Worm (Caenorhabditis elegans) whole organism, L4 larva: ENCODE data around the gene F12F6.7.

Experiments used
- F10B5.3 ChIP-seq: sonication (generic microtip); optimal IDR thresholded peaks from 2 replicates; lab custom pipeline; 2016; ENCODE audit warnings: mild to moderate bottlenecking, missing genetic modification characterization, missing compliant biosample characterization
- F26F4.8 ChIP-seq: fragments of 200-800 bp; sonication (Bioruptor generic); conservative IDR thresholded peaks from 2 replicates; pipeline ENCODE4 v1.3.6; 2022; ENCODE audit warnings: missing genetic modification characterization, missing compliant biosample characterization
- F49E8.2 ChIP-seq: sonication (generic microtip); optimal IDR thresholded peaks from 2 replicates; lab custom pipeline; 2016; ENCODE audit warnings: missing compliant biosample characterization, mild to moderate bottlenecking, missing genetic modification characterization, borderline replicate concordance
- R02D3.7 ChIP-seq: fragments of 150-350 bp; sonication (generic microtip); optimal IDR thresholded peaks from 3 replicates; lab custom pipeline; 2014; ENCODE audit warnings: missing biosample characterization, missing genetic modification characterization
- T20F7.1 ChIP-seq: fragments of 200-800 bp; sonication (Bioruptor generic); optimal IDR thresholded peaks from 2 replicates; lab custom pipeline; 2018; ENCODE audit warnings: mild to moderate bottlenecking, missing genetic modification characterization, missing compliant biosample characterization
- Y105C5A.15 ChIP-seq: fragments of 200-800 bp; sonication (Bioruptor generic); IDR thresholded peaks from 2 replicates; pipeline ENCODE4 v1.3.6; 2022; ENCODE audit warnings: missing genetic modification characterization, missing compliant biosample characterization
- Y75B8A.6 ChIP-seq: fragments of 200-800 bp; sonication (Bioruptor generic); IDR thresholded peaks from 2 replicates; pipeline ENCODE4 v1.3.6; 2022; ENCODE audit warnings: missing genetic modification reagents, missing genetic modification characterization, missing compliant biosample characterization
- ZK337.2 ChIP-seq: fragments of 200-800 bp; sonication (Bioruptor generic); IDR thresholded peaks from 2 replicates; pipeline ENCODE4 v1.3.6; 2022; ENCODE audit warnings: missing genetic modification reagents, missing genetic modification characterization, missing compliant biosample characterization
- ama-1 ChIP-seq: fragments of 150-350 bp; optimal IDR thresholded peaks from 2 replicates; lab custom pipeline; 2014; ENCODE audit warnings: inconsistent platforms, mixed read lengths
- attf-4 ChIP-seq: sonication (generic microtip); optimal IDR thresholded peaks from 3 replicates; lab custom pipeline; 2017; ENCODE audit warnings: missing biosample characterization, missing genetic modification characterization
- ceh-62 ChIP-seq: sonication (generic microtip); optimal IDR thresholded peaks from 2 replicates; lab custom pipeline; 2017; ENCODE audit warnings: missing biosample characterization, missing genetic modification characterization
- ceh-82 ChIP-seq: sonication (generic microtip); optimal IDR thresholded peaks from 2 replicates; lab custom pipeline; 2017; ENCODE audit warnings: missing biosample characterization, missing genetic modification characterization
- ces-1 ChIP-seq: fragments of 150-350 bp; sonication (generic microtip); optimal IDR thresholded peaks from 4 replicates; lab custom pipeline; 2014; ENCODE audit warnings: missing biosample characterization, missing genetic modification reagents, missing genetic modification characterization
- ctbp-1 ChIP-seq: fragments of 200-800 bp; sonication (Bioruptor generic); IDR thresholded peaks from 2 replicates; pipeline ENCODE4 v1.3.6; 2022; ENCODE audit warnings: missing genetic modification reagents, missing genetic modification characterization, missing compliant biosample characterization
- daf-16 ChIP-seq, 3 experiments: sonication (generic microtip); optimal IDR thresholded peaks; 2 replicates each; lab custom pipeline; 2016 to 2017; ENCODE audit warnings: missing genetic modification characterization in 3 of 3, missing genetic modification reagents in 3 of 3, mild to moderate bottlenecking in 2 of 3, missing compliant biosample characterization in 2 of 3, missing biosample characterization in 1 of 3, moderate library complexity in 1 of 3
- dpl-1 ChIP-seq: fragments of 150-350 bp; optimal IDR thresholded peaks from 2 replicates; lab custom pipeline; 2014; ENCODE audit warnings: missing biosample characterization, missing genetic modification reagents, missing genetic modification characterization
- duxl-1 ChIP-seq: sonication (generic microtip); optimal IDR thresholded peaks from 2 replicates; lab custom pipeline; 2016; ENCODE audit warnings: mild to moderate bottlenecking, missing genetic modification characterization, moderate library complexity, missing compliant biosample characterization; ENCODE audit not compliant: poor library complexity
- dve-1 ChIP-seq: sonication (generic microtip); optimal IDR thresholded peaks from 2 replicates; lab custom pipeline; 2017; ENCODE audit warnings: antibody characterized with exemption, mild to moderate bottlenecking, missing genetic modification characterization, missing compliant biosample characterization; ENCODE audit not compliant: insufficient read depth
- egl-27 ChIP-seq: sonication (generic microtip); optimal IDR thresholded peaks from 3 replicates; lab custom pipeline; 2017; ENCODE audit warnings: missing biosample characterization, missing genetic modification reagents, missing genetic modification characterization
- gei-8 ChIP-seq: fragments of 200-800 bp; sonication (Bioruptor generic); optimal IDR thresholded peaks from 2 replicates; lab custom pipeline; 2018; ENCODE audit warnings: mild to moderate bottlenecking, missing genetic modification characterization, missing compliant biosample characterization
- hlh-11 ChIP-seq: fragments of 200-800 bp; sonication (Bioruptor generic); optimal IDR thresholded peaks from 2 replicates; lab custom pipeline; 2018; ENCODE audit warnings: mild to moderate bottlenecking, missing genetic modification characterization, missing compliant biosample characterization
- jun-1 ChIP-seq: fragments of 150-350 bp; optimal IDR thresholded peaks from 2 replicates; lab custom pipeline; 2014; ENCODE audit warnings: missing biosample characterization, missing genetic modification reagents, missing genetic modification characterization
- lin-1 ChIP-seq: fragments of 200-800 bp; sonication (Bioruptor generic); IDR thresholded peaks from 2 replicates; pipeline ENCODE4 v1.3.6; 2022; ENCODE audit warnings: missing genetic modification reagents, missing genetic modification characterization, missing compliant biosample characterization
- lin-13 ChIP-seq: fragments of 150-350 bp; optimal IDR thresholded peaks from 2 replicates; lab custom pipeline; 2014; ENCODE audit warnings: missing biosample characterization, missing genetic modification reagents, missing genetic modification characterization
- lin-29 ChIP-seq: fragments of 200-800 bp; sonication (Bioruptor generic); IDR thresholded peaks from 2 replicates; pipeline ENCODE4 v1.3.6; 2022; ENCODE audit warnings: missing genetic modification reagents, missing genetic modification characterization, missing compliant biosample characterization
- lir-3 ChIP-seq: sonication (generic microtip); optimal IDR thresholded peaks from 2 replicates; lab custom pipeline; 2016; ENCODE audit warnings: mild to moderate bottlenecking, missing genetic modification characterization, missing compliant biosample characterization
- madf-5 ChIP-seq, 2 experiments: fragments of 200-800 bp; sonication (Bioruptor generic); IDR thresholded peaks; 2 replicates each; pipeline ENCODE4 v1.3.6; 2022; ENCODE audit warnings: missing compliant biosample characterization in 2 of 2, missing genetic modification characterization in 2 of 2
- madf-9 ChIP-seq: fragments of 200-800 bp; sonication (Bioruptor generic); conservative IDR thresholded peaks from 2 replicates; pipeline ENCODE4 v1.3.6; 2022; ENCODE audit warnings: missing genetic modification reagents, missing genetic modification characterization, missing compliant biosample characterization
- mdl-1 ChIP-seq, 2 experiments: fragments of 150-350 bp in 1 of 2; sonication (generic microtip) in 1 of 2; optimal IDR thresholded peaks; 2 replicates each; lab custom pipeline; 2014 to 2017; ENCODE audit warnings: missing biosample characterization in 2 of 2, missing genetic modification characterization in 2 of 2
- mep-1 ChIP-seq: fragments of 150-350 bp; sonication (generic microtip); optimal IDR thresholded peaks from 3 replicates; lab custom pipeline; 2014; ENCODE audit warnings: missing biosample characterization, missing genetic modification characterization
- mxl-3 ChIP-seq: fragments of 200-800 bp; sonication (Bioruptor generic); optimal IDR thresholded peaks from 2 replicates; lab custom pipeline; 2018; ENCODE audit warnings: mild to moderate bottlenecking, missing genetic modification characterization, missing compliant biosample characterization
- nhr-102 ChIP-seq: sonication (generic microtip); optimal IDR thresholded peaks from 2 replicates; lab custom pipeline; 2016; ENCODE audit warnings: mild to moderate bottlenecking, missing genetic modification characterization, moderate library complexity, missing compliant biosample characterization
- nhr-237 ChIP-seq: sonication (generic microtip); optimal IDR thresholded peaks from 2 replicates; lab custom pipeline; 2017; ENCODE audit warnings: missing biosample characterization, missing genetic modification characterization
- nhr-25 ChIP-seq: sonication (generic microtip); optimal IDR thresholded peaks from 2 replicates; lab custom pipeline; 2017; ENCODE audit warnings: missing genetic modification characterization, mild to moderate bottlenecking, missing compliant biosample characterization, antibody characterized with exemption, moderate library complexity, borderline replicate concordance; ENCODE audit not compliant: insufficient read depth
- nhr-28 ChIP-seq: fragments of 150-350 bp; optimal IDR thresholded peaks from 2 replicates; lab custom pipeline; 2014; ENCODE audit warnings: missing biosample characterization, missing genetic modification characterization
- nhr-48 ChIP-seq: sonication (generic microtip); optimal IDR thresholded peaks from 2 replicates; lab custom pipeline; 2016; ENCODE audit warnings: mild to moderate bottlenecking, missing genetic modification characterization, missing compliant biosample characterization
- nhr-6 ChIP-seq: fragments of 150-350 bp; optimal IDR thresholded peaks from 2 replicates; lab custom pipeline; 2014; ENCODE audit warnings: missing biosample characterization, missing genetic modification characterization
- pqm-1 ChIP-seq: sonication (generic microtip); optimal IDR thresholded peaks from 2 replicates; lab custom pipeline; 2017; ENCODE audit warnings: missing biosample characterization, missing genetic modification characterization
- saeg-2 ChIP-seq: fragments of 200-800 bp; sonication (Bioruptor generic); IDR thresholded peaks from 2 replicates; pipeline ENCODE4 v1.3.6; 2022; ENCODE audit warnings: missing genetic modification reagents, missing genetic modification characterization, missing compliant biosample characterization
- skn-1 ChIP-seq: fragments of 150-350 bp; optimal IDR thresholded peaks from 2 replicates; lab custom pipeline; 2014; ENCODE audit warnings: missing biosample characterization, missing genetic modification characterization
- spr-3 ChIP-seq: fragments of 200-800 bp; sonication (Bioruptor generic); optimal IDR thresholded peaks from 2 replicates; lab custom pipeline; 2018; ENCODE audit warnings: mild to moderate bottlenecking, missing genetic modification characterization, missing compliant biosample characterization
- unc-130 ChIP-seq: sonication (generic microtip); optimal IDR thresholded peaks from 2 replicates; lab custom pipeline; 2016; ENCODE audit warnings: missing genetic modification reagents, missing genetic modification characterization, missing compliant biosample characterization
- unc-62 ChIP-seq, 3 experiments: fragments of 150-350 bp in 1 of 3; sonication (generic microtip); optimal IDR thresholded peaks in 2 of 3; peaks in 1 of 3; 1 replicate in 1 of 3; 2 replicates in 2 of 3; lab custom pipeline; 2014 to 2017; ENCODE audit warnings: missing biosample characterization in 3 of 3, missing genetic modification characterization in 3 of 3, missing genetic modification reagents in 3 of 3, missing genotype in 1 of 3
- vab-7 ChIP-seq: fragments of 200-800 bp; sonication (Bioruptor generic); IDR thresholded peaks from 2 replicates; pipeline ENCODE4 v1.3.6; 2022; ENCODE audit warnings: missing genetic modification reagents, missing genetic modification characterization, missing compliant biosample characterization
- zfp-2 ChIP-seq: sonication (generic microtip); optimal IDR thresholded peaks from 2 replicates; lab custom pipeline; 2016; ENCODE audit warnings: mild to moderate bottlenecking, missing genetic modification characterization, missing compliant biosample characterization
- zfp-3 ChIP-seq: fragments of 200-800 bp; sonication (Bioruptor generic); conservative IDR thresholded peaks from 2 replicates; pipeline ENCODE4 v1.3.6; 2022; ENCODE audit warnings: missing genetic modification reagents, missing genetic modification characterization, missing compliant biosample characterization
- zip-11 ChIP-seq: fragments of 200-800 bp; sonication (Bioruptor generic); IDR thresholded peaks from 2 replicates; pipeline ENCODE4 v1.3.6; 2022; ENCODE audit warnings: missing genetic modification characterization, missing compliant biosample characterization
- ztf-11 ChIP-seq: fragments of 150-350 bp; optimal IDR thresholded peaks from 2 replicates; lab custom pipeline; 2014; ENCODE audit warnings: missing biosample characterization, missing genetic modification characterization
- ztf-7 ChIP-seq: fragments of 150-350 bp; optimal IDR thresholded peaks from 2 replicates; lab custom pipeline; 2014; ENCODE audit warnings: missing biosample characterization, missing genetic modification characterization

The F12F6.7 gene

DNA sequence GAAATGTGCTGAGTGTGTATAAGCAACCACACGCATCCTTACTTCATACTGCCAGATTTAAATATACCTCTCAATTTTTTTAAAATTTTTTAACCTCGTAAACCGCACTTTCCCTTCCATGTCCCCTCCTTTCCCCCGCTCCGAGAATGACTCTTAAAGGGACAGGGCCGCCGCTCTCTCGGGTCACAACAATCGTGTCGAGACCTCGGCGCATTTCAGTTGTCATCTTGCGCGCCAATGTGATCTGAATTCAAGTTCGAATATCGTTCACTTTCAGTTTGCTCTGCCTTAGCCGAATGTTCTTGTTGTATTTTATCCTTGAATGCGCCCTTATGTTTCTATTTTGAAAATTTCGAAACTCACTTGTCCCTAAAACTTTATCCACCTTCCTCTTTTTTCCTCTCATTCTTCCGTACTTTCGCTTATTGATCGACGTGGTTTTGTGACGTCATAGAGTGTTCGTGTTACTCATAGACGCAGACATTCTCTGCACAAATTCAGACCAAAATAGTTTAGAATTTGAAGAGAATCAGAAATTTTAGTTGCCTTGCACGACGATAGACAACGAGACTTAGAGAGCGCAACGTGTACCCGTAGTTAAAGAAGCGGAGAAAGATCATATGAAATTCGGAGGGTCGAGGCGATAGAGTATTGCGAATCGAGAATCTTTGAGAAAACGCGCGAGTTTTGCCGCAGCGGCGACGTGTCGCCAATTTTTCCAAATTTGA lies 39.2 kb downstream of the F12F6.7 start (continued):
- no peak for TF ChIP-seq daf-16 (GFP tag; optimal IDR thresholded peaks at IDR 0.05; lab: Kevin White, UChicago)
- peak; percentile 58 for TF ChIP-seq daf-16 (tag; optimal IDR thresholded peaks at IDR 0.05; lab: Kevin White, UChicago)
- TF ChIP-seq pqm-1 (tag; lab: Kevin White, UChicago) = no peak
- TF ChIP-seq ztf-7 (tag; lab: Kevin White, UChicago) = peak; percentile 18
- TF ChIP-seq mep-1 (tag; lab: Kevin White, UChicago) = peak; percentile 94
- TF ChIP-seq lir-3 (tag; lab: Kevin White, UChicago) = no peak
- TF ChIP-seq saeg-2 (GFP tag; lab: Robert Waterston, UW) = 0 out of 2 replicates have a peak, but pooled peaks have one; percentile 21
- peak; percentile 83 for TF ChIP-seq nhr-28
- no peak for TF ChIP-seq R02D3.7 (tag; lab: Kevin White, UChicago)
- TF ChIP-seq ZK337.2 (GFP tag; lab: Robert Waterston, UW) = no peak
- no peak for TF ChIP-seq nhr-25 (tag; lab: Kevin White, UChicago)
- TF ChIP-seq dpl-1 (GFP tag; lab: Kevin White, UChicago) = peak; percentile 39
- no peak for TF ChIP-seq ztf-11
- TF ChIP-seq ama-1 (lab: Kevin White, UChicago) = peak; percentile 13
- peak in 1 of 2 experiments; percentile 97 for TF ChIP-seq unc-62 (GFP tag; optimal IDR thresholded peaks at IDR 0.05 in 1 of 2; lab: Kevin White, UChicago)
- no peak for TF ChIP-seq unc-62 (tag; optimal IDR thresholded peaks at IDR 0.05; lab: Kevin White, UChicago)
- no peak for TF ChIP-seq mxl-3 (GFP tag; lab: Kevin White, UChicago)
- TF ChIP-seq madf-9 (GFP tag; lab: Robert Waterston, UW) = no peak
- no peak for TF ChIP-seq F10B5.3
- no peak for TF ChIP-seq zfp-2
- TF ChIP-seq lin-29 = no peak
- no peak for TF ChIP-seq ctbp-1
- TF ChIP-seq vab-7 (GFP tag; lab: Robert Waterston, UW) = no peak
- TF ChIP-seq ceh-62 = no peak
- no peak for TF ChIP-seq nhr-237
- no peak for TF ChIP-seq ceh-82
- peak; percentile 43 for TF ChIP-seq jun-1 (tag; lab: Kevin White, UChicago)
- TF ChIP-seq Y105C5A.15 (GFP tag; lab: Robert Waterston, UW) = no peak
- TF ChIP-seq F49E8.2 (tag; lab: Kevin White, UChicago) = no peak
- TF ChIP-seq zip-11 (GFP tag; lab: Robert Waterston, UW) = no peak
- no peak for TF ChIP-seq skn-1 (tag; lab: Kevin White, UChicago)
- peak; percentile 77 for TF ChIP-seq nhr-48
- TF ChIP-seq nhr-102 = peak; percentile 61
- no peak for TF ChIP-seq ces-1 (GFP tag; lab: Kevin White, UChicago)
- TF ChIP-seq nhr-6 (tag; lab: Kevin White, UChicago) = no peak
- TF ChIP-seq unc-130 (GFP tag; lab: Kevin White, UChicago) = no peak
- no peak for TF ChIP-seq lin-1 (GFP tag; lab: Robert Waterston, UW)
- no peak for TF ChIP-seq gei-8 (GFP tag; lab: Kevin White, UChicago)
- TF ChIP-seq T20F7.1 (GFP tag; lab: Kevin White, UChicago) = peak; percentile 88
- no peak for TF ChIP-seq attf-4 (tag; lab: Kevin White, UChicago)
- no peak for TF ChIP-seq madf-5 (GFP tag; IDR thresholded peaks at IDR 0.05; lab: Robert Waterston, UW)
- TF ChIP-seq F26F4.8 (GFP tag; lab: Robert Waterston, UW) = no peak
- TF ChIP-seq egl-27 (tag; lab: Kevin White, UChicago) = no peak
- no peak for TF ChIP-seq spr-3 (GFP tag; lab: Kevin White, UChicago)
- TF ChIP-seq hlh-11 (tag; lab: Kevin White, UChicago) = peak; percentile 84
- no peak for TF ChIP-seq duxl-1 (tag; lab: Kevin White, UChicago)
- peak; percentile 31 for TF ChIP-seq lin-13 (GFP tag; lab: Kevin White, UChicago)
- peak in 1 of 2 experiments; percentile 65 for TF ChIP-seq mdl-1 (tag; optimal IDR thresholded peaks at IDR 0.05; lab: Kevin White, UChicago)
- no peak for TF ChIP-seq Y75B8A.6 (GFP tag; lab: Robert Waterston, UW)
- peak; percentile 80 for TF ChIP-seq dve-1 (tag; lab: Kevin White, UChicago)
- TF ChIP-seq zfp-3 (GFP tag; lab: Robert Waterston, UW) = no peak
